Worm (Caenorhabditis elegans) whole organism, L3 larva: ENCODE results near the gene srh-231.

Source experiments
- ZK546.5 ChIP-seq: sonication (generic microtip); optimal IDR thresholded peaks from 2 replicates; lab custom pipeline; 2017; ENCODE audit warnings: missing biosample characterization, missing genetic modification characterization
- ceh-28 ChIP-seq: fragments of 150-350 bp; optimal IDR thresholded peaks from 2 replicates; lab custom pipeline; 2014; ENCODE audit warnings: missing biosample characterization, missing genetic modification reagents, missing genetic modification characterization
- ceh-82 ChIP-seq: fragments of 150-350 bp; optimal IDR thresholded peaks from 2 replicates; lab custom pipeline; 2014; ENCODE audit warnings: missing biosample characterization, missing genetic modification characterization
- egl-27 ChIP-seq: sonication (generic microtip); optimal IDR thresholded peaks from 4 replicates; lab custom pipeline; 2017; ENCODE audit warnings: missing biosample characterization, missing genetic modification reagents, missing genetic modification characterization
- elt-2 ChIP-seq: sonication (generic microtip); optimal IDR thresholded peaks from 2 replicates; lab custom pipeline; 2016; ENCODE audit warnings: missing genetic modification reagents, mild to moderate bottlenecking, missing genetic modification characterization, missing compliant biosample characterization
- elt-3 ChIP-seq, 3 experiments: fragments of 150-350 bp in 1 of 3; sonication (generic microtip) in 2 of 3; optimal IDR thresholded peaks; 2 replicates in 2 of 3; 4 replicates in 1 of 3; lab custom pipeline; 2014 to 2017; ENCODE audit warnings: missing biosample characterization in 3 of 3, missing genetic modification characterization in 3 of 3
- fos-1 ChIP-seq: fragments of 150-350 bp; optimal IDR thresholded peaks from 2 replicates; lab custom pipeline; 2014; ENCODE audit warnings: missing biosample characterization, missing genetic modification characterization
- lin-39 ChIP-seq: fragments of 150-350 bp; optimal IDR thresholded peaks from 2 replicates; lab custom pipeline; 2018; ENCODE audit warnings: missing biosample characterization, missing genetic modification reagents, missing genetic modification characterization
- lsy-12 ChIP-seq: sonication (generic microtip); optimal IDR thresholded peaks from 2 replicates; lab custom pipeline; 2016; ENCODE audit warnings: mild to moderate bottlenecking, missing genetic modification characterization, missing compliant biosample characterization
- nhr-12 ChIP-seq: fragments of 150-350 bp; optimal IDR thresholded peaks from 2 replicates; lab custom pipeline; 2014; ENCODE audit warnings: missing biosample characterization, missing genetic modification characterization
- nhr-77 ChIP-seq: fragments of 150-350 bp; optimal IDR thresholded peaks from 2 replicates; lab custom pipeline; 2014; ENCODE audit warnings: missing biosample characterization, missing genetic modification characterization
- skn-1 ChIP-seq: fragments of 150-350 bp; optimal IDR thresholded peaks from 2 replicates; lab custom pipeline; 2014; ENCODE audit warnings: missing biosample characterization, missing genetic modification characterization
- unc-62 ChIP-seq: fragments of 150-350 bp; sonication (generic microtip); optimal IDR thresholded peaks from 4 replicates; lab custom pipeline; 2014; ENCODE audit warnings: missing biosample characterization, missing genetic modification reagents, missing genetic modification characterization
- ztf-11 ChIP-seq: fragments of 150-350 bp; optimal IDR thresholded peaks from 2 replicates; lab custom pipeline; 2014; ENCODE audit warnings: missing biosample characterization, missing genetic modification characterization

- TF ChIP-seq nhr-12 (tag; lab: Kevin White, UChicago) (no peak), lin-39 (tag; lab: Kevin White, UChicago) (no peak), ceh-82 (tag; lab: Kevin White, UChicago) (no peak), ceh-28 (tag; lab: Kevin White, UChicago) (no peak), ZK546.5 (tag; lab: Kevin White, UChicago) (no peak), skn-1 (tag; lab: Kevin White, UChicago) (no peak), fos-1 (tag; lab: Kevin White, UChicago) (no peak), elt-2 (tag; lab: Kevin White, UChicago) (no peak), egl-27 (tag; lab: Kevin White, UChicago) (no peak), ztf-11 (tag; lab: Kevin White, UChicago) (no peak), elt-3 (tag; optimal IDR thresholded peaks at IDR 0.05; lab: Kevin White, UChicago) (no peak), lsy-12 (tag; lab: Kevin White, UChicago) (no peak), nhr-77 (no peak), unc-62 (GFP tag; lab: Kevin White, UChicago) (no peak)
Observed at ce11 chrV:7386052-7386573, 34.1 kb upstream of the srh-231 start, which contains the start of gene srp-6.
